Worm (Caenorhabditis elegans): ENCODE data around the gene Y37H2A.13.
A peak's percentile ranks its signal among the peaks of the same experiment; 100 is the strongest.

The Y37H2A.13 gene

DNA sequence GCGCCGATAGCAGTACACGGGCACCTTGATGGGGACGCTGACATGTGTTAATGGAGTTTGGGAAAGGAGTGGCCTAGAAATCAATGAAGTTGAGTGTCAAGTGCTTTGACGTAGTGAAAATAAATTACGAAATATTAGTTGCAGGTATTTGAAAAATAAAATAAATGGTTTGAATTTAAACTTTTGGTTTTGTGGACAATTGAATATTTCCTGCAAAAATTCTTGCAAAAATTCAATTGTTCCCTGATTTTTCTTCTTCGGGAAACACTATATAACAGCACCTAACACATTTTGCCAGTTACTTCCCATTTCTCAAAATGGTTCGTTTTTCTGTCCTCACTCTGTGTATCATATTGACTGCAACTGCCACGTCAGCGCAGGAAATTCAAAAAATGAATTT, at the start of gene Y37H2A.13:
Gene Y37H2A.13 (plus strand): TSS at position 301 of the 400 bp plus-strand sequence.
- TF ChIP-seq lin-35 (GFP tag; optimal IDR thresholded peaks at IDR 0.05): no peak
- TF ChIP-seq elt-3 (tag; optimal IDR thresholded peaks at IDR 0.05): no peak
- TF ChIP-seq snu-23 (GFP tag; optimal IDR thresholded peaks at IDR 0.05): no peak
- TF ChIP-seq lin-15B (tag; optimal IDR thresholded peaks at IDR 0.05): no peak
- no peak for TF ChIP-seq fkh-8 (tag; optimal IDR thresholded peaks at IDR 0.05)
- no peak for TF ChIP-seq rnt-1 (tag; optimal IDR thresholded peaks at IDR 0.05)
- TF ChIP-seq mep-1 (tag; optimal IDR thresholded peaks at IDR 0.05): no peak
- TF ChIP-seq snpc-4 (tag; optimal IDR thresholded peaks at IDR 0.05): no peak
- no peak for TF ChIP-seq mef-2 (tag; optimal IDR thresholded peaks at IDR 0.05)
- no peak for TF ChIP-seq ceh-88 (GFP tag; IDR thresholded peaks at IDR 0.05)
- TF ChIP-seq ztf-11 (tag; optimal IDR thresholded peaks at IDR 0.05): no peak
- no peak for TF ChIP-seq lin-13 (GFP tag; optimal IDR thresholded peaks at IDR 0.05)
- no peak for TF ChIP-seq unc-130 (tag; optimal IDR thresholded peaks at IDR 0.05)
- TF ChIP-seq egl-13 (tag; optimal IDR thresholded peaks at IDR 0.05): no peak
- TF ChIP-seq efl-1 (optimal IDR thresholded peaks at IDR 0.05): no peak
- TF ChIP-seq efl-1 (GFP tag; optimal IDR thresholded peaks at IDR 0.05 in 1 of 2): no peak
- no peak for TF ChIP-seq hpl-2 (GFP tag; optimal IDR thresholded peaks at IDR 0.05)
- no peak for TF ChIP-seq C16A3.4 (tag; optimal IDR thresholded peaks at IDR 0.05)
- no peak for TF ChIP-seq tbx-2 (tag; optimal IDR thresholded peaks at IDR 0.05)
- TF ChIP-seq vab-15 (tag; optimal IDR thresholded peaks at IDR 0.05): no peak

DNA sequence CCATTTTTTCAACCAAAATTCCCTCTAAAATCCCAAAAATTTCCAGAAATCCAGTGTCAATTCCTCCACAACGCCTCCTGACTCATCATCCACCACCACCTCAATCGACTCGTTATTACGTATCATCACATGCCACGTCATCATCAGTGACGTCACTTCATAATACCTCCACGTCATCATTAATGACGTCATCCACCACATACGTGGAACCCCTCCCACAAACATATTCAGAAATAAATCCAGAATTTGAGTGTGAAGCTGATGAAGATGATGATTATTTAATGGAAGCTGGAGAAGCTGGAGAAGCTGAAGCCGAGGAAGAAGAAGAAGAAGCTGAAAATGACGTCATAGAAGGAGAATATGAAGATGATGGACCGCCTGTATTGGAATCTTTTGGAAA, 48.7 kb upstream of the Y37H2A.13 start:
- TF ChIP-seq nhr-12 (tag; optimal IDR thresholded peaks at IDR 0.05) (no peak), lin-15B (tag; optimal IDR thresholded peaks at IDR 0.05) (no peak), elt-2 (tag; optimal IDR thresholded peaks at IDR 0.05) (no peak), fkh-4 (tag; optimal IDR thresholded peaks at IDR 0.05; ENCODE audit: borderline replicate concordance) (no peak), nhr-19 (GFP tag; conservative IDR thresholded peaks at IDR 0.05) (no peak), F16B12.6 (tag; optimal IDR thresholded peaks at IDR 0.05) (no peak), zip-4 (GFP tag; optimal IDR thresholded peaks at IDR 0.05) (no peak), xbp-1 (tag; optimal IDR thresholded peaks at IDR 0.05) (no peak), efl-1 (optimal IDR thresholded peaks at IDR 0.05) (no peak), efl-1 (GFP tag; optimal IDR thresholded peaks at IDR 0.05 in 1 of 2) (no peak), mep-1 (tag; optimal IDR thresholded peaks at IDR 0.05) (no peak), pax-3 (tag; optimal IDR thresholded peaks at IDR 0.05) (no peak), jun-1 (tag; optimal IDR thresholded peaks at IDR 0.05) (no peak)

DNA sequence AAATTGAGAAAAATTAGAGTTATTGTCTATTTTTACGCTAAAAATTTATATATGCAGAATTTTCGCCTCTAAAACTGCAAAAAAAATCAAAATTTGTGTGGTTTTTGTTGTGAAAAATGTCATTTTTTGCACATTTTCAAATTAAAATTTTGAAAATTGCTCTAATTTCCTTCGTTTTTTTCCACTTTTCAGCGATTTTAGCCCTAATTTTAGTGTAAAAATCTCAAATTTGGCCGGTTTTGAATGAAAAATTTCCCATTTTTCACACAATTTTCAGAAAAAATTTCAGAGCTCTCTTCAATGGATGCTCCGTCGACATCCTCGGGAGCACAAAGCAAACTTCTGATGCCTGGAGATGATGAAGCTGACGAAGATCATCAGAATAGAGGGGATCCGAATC, 44.3 kb upstream of the Y37H2A.13 start, which contains the start of gene par-4:
Gene par-4 (plus strand): TSS at position 301 of the 400 bp plus-strand sequence.
- TF ChIP-seq efl-1 (optimal IDR thresholded peaks at IDR 0.05) (no peak), efl-1 (GFP tag; optimal IDR thresholded peaks at IDR 0.05 in 1 of 2) (peak in 1 of 2 experiments; percentile 3), nhr-85 (tag) (peak; percentile 53), lin-39 (tag; optimal IDR thresholded peaks at IDR 0.05) (no peak)

DNA sequence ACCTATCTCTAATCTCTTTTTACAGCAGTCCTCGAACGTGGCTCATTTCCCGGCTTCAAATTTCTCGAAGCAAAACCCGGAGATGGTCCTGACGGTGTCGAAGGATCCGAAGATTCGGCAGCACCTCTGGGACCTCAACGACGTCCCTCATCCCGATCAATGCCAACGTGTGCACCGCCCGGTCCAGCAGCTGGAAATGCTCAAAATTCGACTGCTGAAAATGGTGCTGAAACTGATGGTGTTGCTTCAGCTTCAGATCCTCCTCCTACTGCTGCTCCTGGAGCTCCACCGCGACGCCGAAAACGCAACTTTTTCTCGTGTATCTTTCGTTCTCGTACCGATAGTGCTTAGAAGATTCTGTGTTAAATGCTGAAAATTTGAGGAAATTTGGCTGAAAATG, 36.6 kb upstream of the Y37H2A.13 start:
- no peak for TF ChIP-seq nhr-90 (tag; optimal IDR thresholded peaks at IDR 0.05; ENCODE audit: poor library complexity)
- TF ChIP-seq rnt-1 (tag; optimal IDR thresholded peaks at IDR 0.05): no peak
- TF ChIP-seq nhr-76 (tag; optimal IDR thresholded peaks at IDR 0.05): no peak
- TF ChIP-seq fkh-8 (tag; optimal IDR thresholded peaks at IDR 0.05): no peak
- no peak for TF ChIP-seq ceh-63 (GFP tag; optimal IDR thresholded peaks at IDR 0.05)

DNA sequence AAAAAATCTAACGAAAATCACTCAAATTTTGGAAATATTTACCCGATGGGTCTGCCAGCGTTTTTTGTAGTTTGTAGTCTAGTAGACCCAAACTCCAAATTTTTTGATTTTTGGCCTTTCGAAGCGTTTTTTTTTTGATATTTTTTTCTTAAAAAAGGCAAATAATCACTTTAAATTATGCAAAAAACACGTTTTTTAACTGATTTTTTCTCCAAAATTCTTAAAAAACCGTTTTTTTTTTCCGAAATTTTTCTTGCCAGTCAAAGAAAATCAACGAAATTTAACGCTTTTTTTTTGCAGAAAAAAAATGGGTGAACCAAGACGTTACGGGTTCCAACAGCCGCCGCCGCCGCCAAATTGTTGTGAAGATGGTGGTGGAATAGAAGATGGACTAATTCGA, 34.7 kb upstream of the Y37H2A.13 start, which contains the start of gene Y37H2A.1:
Gene Y37H2A.1 (plus strand): TSS at position 301 of the 400 bp plus-strand sequence.
- TF ChIP-seq efl-1 (optimal IDR thresholded peaks at IDR 0.05) (no peak), efl-1 (GFP tag; optimal IDR thresholded peaks at IDR 0.05 in 1 of 2) (peak in 1 of 2 experiments; percentile 65), egl-13 (tag; optimal IDR thresholded peaks at IDR 0.05) (no peak), C16A3.4 (tag; optimal IDR thresholded peaks at IDR 0.05) (no peak), dsc-1 (tag; optimal IDR thresholded peaks at IDR 0.05) (no peak), fos-1 (tag; optimal IDR thresholded peaks at IDR 0.05) (no peak)

Measured in whole organism, L1 larva.